Fruit fly (Drosophila melanogaster) whole organism, embryonic: ENCODE data around the gene PH4alphaEFB.

Source experiments
- B-H2 ChIP-seq: fragments of 200-800 bp; sonication (Bioruptor generic); optimal IDR thresholded peaks from 2 replicates; lab custom pipeline; 2018; ENCODE audit warnings: missing biosample characterization, mild to moderate bottlenecking, missing genetic modification characterization
- CG10147 ChIP-seq: fragments of 200-800 bp; sonication (Bioruptor generic); optimal IDR thresholded peaks from 2 replicates; lab custom pipeline; 2019; ENCODE audit warnings: missing biosample characterization, mild to moderate bottlenecking, missing genetic modification characterization, moderate library complexity
- CG10209 ChIP-seq: fragments of 200-800 bp; sonication (Bioruptor generic); optimal IDR thresholded peaks from 3 replicates; lab custom pipeline; 2017; ENCODE audit warnings: missing biosample characterization, mild to moderate bottlenecking, missing genetic modification characterization, missing genetic modification reagents
- CG1233 ChIP-seq: fragments of 200-800 bp; sonication (Bioruptor generic); optimal IDR thresholded peaks from 4 replicates; lab custom pipeline; 2018; ENCODE audit warnings: missing biosample characterization, mild to moderate bottlenecking, missing genetic modification characterization
- CG12659 ChIP-seq: fragments of 200-800 bp; sonication (Bioruptor generic); optimal IDR thresholded peaks from 3 replicates; lab custom pipeline; 2017; ENCODE audit warnings: mild to moderate bottlenecking, missing biosample characterization, missing genetic modification reagents, missing genetic modification characterization
- CG13296 ChIP-seq: fragments of 200-800 bp; sonication (Bioruptor generic); optimal IDR thresholded peaks from 3 replicates; lab custom pipeline; 2018; ENCODE audit warnings: missing biosample characterization, mild to moderate bottlenecking, missing genetic modification characterization
- CG13624 ChIP-seq: fragments of 200-800 bp; sonication (Bioruptor generic); optimal IDR thresholded peaks from 2 replicates; lab custom pipeline; 2016; ENCODE audit warnings: missing biosample characterization, missing genetic modification characterization
- CG15269 ChIP-seq: fragments of 200-800 bp; sonication (Bioruptor generic); optimal IDR thresholded peaks from 2 replicates; lab custom pipeline; 2018; ENCODE audit warnings: missing biosample characterization, mild to moderate bottlenecking, missing genetic modification characterization, moderate library complexity
- CG1529 ChIP-seq: fragments of 200-800 bp; sonication (Bioruptor generic); optimal IDR thresholded peaks from 3 replicates; lab custom pipeline; 2018; ENCODE audit warnings: missing biosample characterization, missing genetic modification characterization
- CG15479 ChIP-seq: fragments of 200-800 bp; sonication (Bioruptor generic); optimal IDR thresholded peaks from 3 replicates; lab custom pipeline; 2019; ENCODE audit warnings: missing biosample characterization, mild to moderate bottlenecking, missing genetic modification characterization, moderate library complexity
- CG17361 ChIP-seq: fragments of 200-800 bp; sonication (Bioruptor generic); IDR thresholded peaks from 3 replicates; pipeline ENCODE4 v1.3.6; 2022; ENCODE audit warnings: missing biosample characterization, missing genetic modification characterization
- CG32532 ChIP-seq: fragments of 200-800 bp; sonication (Bioruptor generic); IDR thresholded peaks from 2 replicates; pipeline ENCODE4 v1.3.6; 2022; ENCODE audit warnings: missing biosample characterization, missing genetic modification characterization
- CG34422 ChIP-seq: fragments of 200-800 bp; sonication (Bioruptor generic); IDR thresholded peaks from 3 replicates; pipeline ENCODE4 v1.3.6; 2022; ENCODE audit warnings: missing biosample characterization, missing genetic modification characterization
- CG4424 ChIP-seq: fragments of 200-800 bp; sonication (Bioruptor generic); optimal IDR thresholded peaks from 3 replicates; lab custom pipeline; 2016; ENCODE audit warnings: missing biosample characterization, missing genetic modification characterization
- CG6765 ChIP-seq: fragments of 200-800 bp; sonication (Bioruptor generic); optimal IDR thresholded peaks from 3 replicates; lab custom pipeline; 2017; ENCODE audit warnings: missing biosample characterization, mild to moderate bottlenecking, missing genetic modification characterization
- CG6791 ChIP-seq: fragments of 200-800 bp; sonication (Bioruptor generic); IDR thresholded peaks from 3 replicates; pipeline ENCODE4 v1.3.6; 2022; ENCODE audit warnings: missing biosample characterization, missing genetic modification characterization; ENCODE audit not compliant: partially characterized antibody
- CG7839 ChIP-seq: fragments of 200-800 bp; sonication (Bioruptor generic); optimal IDR thresholded peaks from 3 replicates; lab custom pipeline; 2018; ENCODE audit warnings: missing biosample characterization, mild to moderate bottlenecking, missing genetic modification characterization, moderate library complexity
- CG8290 ChIP-seq, 3 experiments: fragments of 200-800 bp; sonication (Bioruptor generic); optimal IDR thresholded peaks; 2 replicates each; lab custom pipeline; 2016 to 2019; ENCODE audit warnings: missing biosample characterization in 3 of 3, missing genetic modification characterization in 3 of 3, mild to moderate bottlenecking in 2 of 3, moderate library complexity in 1 of 3
- CG8478 ChIP-seq: fragments of >200 bp; optimal IDR thresholded peaks from 2 replicates; lab custom pipeline; 2018
- CG8924 ChIP-seq: fragments of 200-800 bp; optimal IDR thresholded peaks from 3 replicates; lab custom pipeline; 2019; ENCODE audit warnings: missing biosample characterization, mild to moderate bottlenecking, missing genetic modification characterization, moderate library complexity
- Chrac-16 ChIP-seq: fragments of 200-800 bp; sonication (Bioruptor generic); optimal IDR thresholded peaks from 3 replicates; lab custom pipeline; 2016; ENCODE audit warnings: missing biosample characterization, missing genetic modification characterization
- CoRest ChIP-seq: fragments of 200-800 bp; sonication (Bioruptor generic); optimal IDR thresholded peaks from 3 replicates; lab custom pipeline; 2018; ENCODE audit warnings: missing biosample characterization, mild to moderate bottlenecking, missing genetic modification characterization, moderate library complexity
- D ChIP-seq, 2 experiments: fragments of 200-800 bp in 1 of 2; fragments of >200 bp in 1 of 2; sonication (Bioruptor generic) in 1 of 2; optimal IDR thresholded peaks; 2 replicates in 1 of 2; 3 replicates in 1 of 2; lab custom pipeline; 2017; ENCODE audit warnings: mild to moderate bottlenecking in 1 of 2, missing biosample characterization in 1 of 2, missing genetic modification characterization in 1 of 2, missing genetic modification reagents in 1 of 2
- E2f1 ChIP-seq: fragments of 200-800 bp; sonication (Bioruptor generic); IDR thresholded peaks from 2 replicates; pipeline ENCODE4 v1.3.6; 2022; ENCODE audit warnings: missing biosample characterization, missing genetic modification characterization
- Ets65A ChIP-seq: fragments of 200-800 bp; sonication (Bioruptor generic); peaks from one replicate; lab custom pipeline; 2016; ENCODE audit warnings: missing biosample characterization, missing genetic modification characterization
- GATAe ChIP-seq: fragments of 200-800 bp; sonication (Bioruptor generic); conservative IDR thresholded peaks from 2 replicates; pipeline ENCODE4 v1.3.6; 2022; ENCODE audit warnings: missing biosample characterization, missing genetic modification characterization
- Gsc ChIP-seq: fragments of 200-800 bp; sonication (Bioruptor generic); IDR thresholded peaks from 2 replicates; pipeline ENCODE4 v1.3.6; 2022; ENCODE audit warnings: missing biosample characterization, missing genetic modification characterization
- Hr3 ChIP-seq: fragments of 200-800 bp; sonication (Bioruptor generic); optimal IDR thresholded peaks from 3 replicates; lab custom pipeline; 2016; ENCODE audit warnings: missing biosample characterization, missing genetic modification characterization
- Kr ChIP-seq: fragments of 200-800 bp; sonication (Bioruptor generic); optimal IDR thresholded peaks from 2 replicates; lab custom pipeline; 2017; ENCODE audit warnings: missing biosample characterization, mild to moderate bottlenecking, missing genetic modification characterization
- MESR4 ChIP-seq: fragments of 200-800 bp; sonication (Bioruptor generic); optimal IDR thresholded peaks from 2 replicates; lab custom pipeline; 2018; ENCODE audit warnings: missing biosample characterization, mild to moderate bottlenecking, missing genetic modification characterization, moderate library complexity
- Myb ChIP-seq: fragments of 200-800 bp; sonication (Bioruptor generic); optimal IDR thresholded peaks from 2 replicates; lab custom pipeline; 2016; ENCODE audit warnings: missing biosample characterization, missing genetic modification characterization
- Sox102F ChIP-seq: fragments of 200-800 bp; sonication (Bioruptor generic); optimal IDR thresholded peaks from 2 replicates; lab custom pipeline; 2018; ENCODE audit warnings: missing biosample characterization, mild to moderate bottlenecking, missing genetic modification characterization, moderate library complexity
- chm ChIP-seq: fragments of 200-800 bp; sonication (Bioruptor generic); IDR thresholded peaks from 2 replicates; pipeline ENCODE4 v1.3.6; 2022; ENCODE audit warnings: missing biosample characterization, missing genetic modification characterization
- ci ChIP-seq: fragments of 200-800 bp; sonication (Bioruptor generic); IDR thresholded peaks from 3 replicates; pipeline ENCODE4 v1.3.6; 2022; ENCODE audit warnings: missing biosample characterization, missing genetic modification characterization
- dpn ChIP-seq, 2 experiments: fragments of 200-800 bp; sonication (Bioruptor generic); optimal IDR thresholded peaks; 3 replicates each; lab custom pipeline; 2016; ENCODE audit warnings: missing biosample characterization in 2 of 2, missing genetic modification characterization in 2 of 2
- dysf ChIP-seq: fragments of 200-800 bp; sonication (Bioruptor generic); IDR thresholded peaks from 3 replicates; pipeline ENCODE4 v1.3.6; 2022; ENCODE audit warnings: missing biosample characterization, missing genetic modification characterization
- gem ChIP-seq: fragments of 200-800 bp; sonication (Bioruptor generic); optimal IDR thresholded peaks from 2 replicates; lab custom pipeline; 2019; ENCODE audit warnings: missing biosample characterization, mild to moderate bottlenecking, missing genetic modification characterization, moderate library complexity
- lab ChIP-seq: fragments of 200-800 bp; sonication (Bioruptor generic); optimal IDR thresholded peaks from 3 replicates; lab custom pipeline; 2017; ENCODE audit warnings: missing biosample characterization, missing genetic modification characterization, mild to moderate bottlenecking, moderate library complexity, missing genetic modification reagents
- nom ChIP-seq: fragments of 200-800 bp; sonication (Bioruptor generic); optimal IDR thresholded peaks from 2 replicates; lab custom pipeline; 2017; ENCODE audit warnings: missing biosample characterization, missing genetic modification characterization, mild to moderate bottlenecking, moderate library complexity, missing genetic modification reagents
- otp ChIP-seq: fragments of 200-800 bp; sonication (Bioruptor generic); IDR thresholded peaks from 3 replicates; pipeline ENCODE4, ENCODE4 v1.3.6; 2022; ENCODE audit warnings: missing biosample characterization, missing genetic modification characterization
- phol ChIP-seq: fragments of 200-800 bp; sonication (Bioruptor generic); optimal IDR thresholded peaks from 3 replicates; lab custom pipeline; 2018; ENCODE audit warnings: missing biosample characterization, mild to moderate bottlenecking, missing genetic modification characterization, moderate library complexity
- pita ChIP-seq: fragments of 200-800 bp; sonication (Bioruptor generic); optimal IDR thresholded peaks from 2 replicates; lab custom pipeline; 2017; ENCODE audit warnings: missing biosample characterization, mild to moderate bottlenecking, missing genetic modification characterization
- pros ChIP-seq: fragments of 200-800 bp; sonication (Bioruptor generic); optimal IDR thresholded peaks from 3 replicates; lab custom pipeline; 2019; ENCODE audit warnings: missing biosample characterization, mild to moderate bottlenecking, missing genetic modification characterization, moderate library complexity
- run ChIP-seq: fragments of 200-800 bp; sonication (Bioruptor generic); optimal IDR thresholded peaks from 3 replicates; lab custom pipeline; 2018; ENCODE audit warnings: missing biosample characterization, mild to moderate bottlenecking, missing genetic modification characterization
- shn ChIP-seq: fragments of 200-800 bp; sonication (Bioruptor generic); optimal IDR thresholded peaks from 3 replicates; lab custom pipeline; 2016; ENCODE audit warnings: missing biosample characterization, missing genetic modification characterization
- slbo ChIP-seq: fragments of 200-800 bp; sonication (Bioruptor generic); IDR thresholded peaks from 2 replicates; pipeline ENCODE4 v1.3.6; 2022; ENCODE audit warnings: missing biosample characterization, missing genetic modification characterization
- ssp ChIP-seq: fragments of 200-800 bp; sonication (Bioruptor generic); IDR thresholded peaks from 2 replicates; pipeline ENCODE4 v1.3.6; 2022; ENCODE audit warnings: missing biosample characterization, missing genetic modification characterization
- stwl ChIP-seq: fragments of 200-800 bp; sonication (Bioruptor generic); optimal IDR thresholded peaks from 3 replicates; lab custom pipeline; 2018; ENCODE audit warnings: missing biosample characterization, mild to moderate bottlenecking, missing genetic modification characterization, moderate library complexity
- zf30C ChIP-seq: fragments of 200-800 bp; sonication (Bioruptor generic); optimal IDR thresholded peaks from 3 replicates; lab custom pipeline; 2018; ENCODE audit warnings: missing biosample characterization, mild to moderate bottlenecking, missing genetic modification characterization
- zfh1 ChIP-seq: fragments of 200-800 bp; sonication (Bioruptor generic); IDR thresholded peaks from 3 replicates; pipeline ENCODE4 v1.3.6; 2022; ENCODE audit warnings: missing biosample characterization, missing genetic modification characterization

Gene PH4alphaEFB

DNA sequence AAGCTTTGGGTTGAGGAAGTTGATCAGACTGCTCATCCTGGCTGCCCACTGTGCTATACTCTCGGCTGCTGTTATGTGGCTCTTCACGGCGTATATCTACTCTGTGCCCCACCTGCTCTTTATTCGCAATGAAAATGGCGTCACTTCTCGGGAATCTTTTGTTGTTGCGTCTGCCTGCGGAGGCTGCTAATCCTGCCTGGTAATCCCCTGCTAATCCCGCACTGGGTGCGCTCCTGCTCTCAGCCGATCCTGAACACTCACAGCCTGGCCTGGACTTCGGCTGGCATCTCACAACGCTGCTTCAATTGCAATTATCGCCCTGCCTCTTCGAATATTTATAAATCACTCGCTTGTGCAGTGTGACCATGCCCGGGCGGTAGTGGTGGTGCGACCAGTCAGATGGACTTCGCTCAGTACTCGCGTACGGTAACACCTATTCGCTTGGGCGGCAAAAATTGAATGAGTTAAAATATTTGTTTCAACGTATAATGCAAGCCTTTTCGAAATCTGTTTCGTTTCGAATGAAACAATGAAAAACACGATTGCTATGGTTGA, 38.0 kb upstream of the PH4alphaEFB start, which contains the start of gene CG2218 (continued):
- TF ChIP-seq CG8924 (no peak), CG13624 (GFP tag; lab: Kevin White, UChicago) (no peak), Kr (GFP tag; lab: Kevin White, UChicago) (no peak), CG10147 (GFP tag; lab: Kevin White, UChicago) (no peak), CG1529 (GFP tag; lab: Kevin White, UChicago) (no peak), slbo (GFP tag; lab: Robert Waterston, UW) (no peak), CoRest (tag; lab: Kevin White, UChicago) (peak; percentile 31), nom (GFP tag; lab: Kevin White, UChicago) (peak; percentile 86), gem (tag; lab: Kevin White, UChicago) (no peak), CG10209 (GFP tag; lab: Kevin White, UChicago) (no peak), shn (GFP tag; lab: Kevin White, UChicago) (no peak), CG32532 (GFP tag; lab: Robert Waterston, UW) (no peak), lab (GFP tag; lab: Kevin White, UChicago) (no peak), dpn (GFP tag; optimal IDR thresholded peaks at IDR 0.05; lab: Kevin White, UChicago) (no peak), phol (tag; lab: Kevin White, UChicago) (peak; percentile 91), Ets65A (GFP tag; lab: Kevin White, UChicago) (no peak), CG13296 (GFP tag; lab: Kevin White, UChicago) (no peak), pros (GFP tag; lab: Kevin White, UChicago) (no peak), stwl (tag; lab: Kevin White, UChicago) (peak; percentile 95), zf30C (GFP tag; lab: Kevin White, UChicago) (no peak), CG4424 (no peak), D (optimal IDR thresholded peaks at IDR 0.05; lab: Kevin White, UChicago) (peak; percentile 10), D (GFP tag; optimal IDR thresholded peaks at IDR 0.05; lab: Kevin White, UChicago) (no peak), Hr3 (no peak), chm (GFP tag; lab: Robert Waterston, UW) (no peak), CG15479 (GFP tag; lab: Kevin White, UChicago) (no peak), CG8290 (GFP tag; optimal IDR thresholded peaks at IDR 0.05; lab: Kevin White, UChicago) (no peak), CG8290 (tag; optimal IDR thresholded peaks at IDR 0.05; lab: Kevin White, UChicago) (no peak), CG1233 (GFP tag; lab: Kevin White, UChicago) (no peak), dysf (GFP tag; lab: Robert Waterston, UW) (no peak), zfh1 (GFP tag; lab: Robert Waterston, UW) (no peak), CG7839 (tag; lab: Kevin White, UChicago) (no peak), CG12659 (peak; percentile 52), Sox102F (no peak), CG6791 (GFP tag; lab: Robert Waterston, UW) (peak; percentile 53; the same call in 1 of the 3 replicates), CG17361 (GFP tag; lab: Robert Waterston, UW) (no peak), CG8478 (lab: Kevin White, UChicago) (no peak), GATAe (GFP tag; lab: Robert Waterston, UW) (no peak; the same call in 1 of the 2 replicates), otp (GFP tag; lab: Robert Waterston, UW) (no peak), pita (no peak), Chrac-16 (GFP tag; lab: Kevin White, UChicago) (no peak), Gsc (GFP tag; lab: Robert Waterston, UW) (no peak), ci (GFP tag; lab: Robert Waterston, UW) (no peak), CG34422 (GFP tag; lab: Robert Waterston, UW) (no peak), B-H2 (GFP tag; lab: Kevin White, UChicago) (no peak), E2f1 (no peak), run (no peak), Myb (peak; percentile 65), CG6765 (GFP tag; lab: Kevin White, UChicago) (no peak), CG15269 (tag; lab: Kevin White, UChicago) (no peak), ssp (GFP tag; lab: Robert Waterston, UW) (no peak), MESR4 (GFP tag; lab: Kevin White, UChicago) (peak; percentile 93)
